Worm (Caenorhabditis elegans) whole organism, L4 larva: ENCODE data around the gene C45B11.6.
A peak's percentile ranks its signal among the peaks of the same experiment; 100 is the strongest.

ENCODE experiments used
- D1046.2 ChIP-seq: fragments of 200-800 bp; sonication (Bioruptor generic); IDR thresholded peaks from 2 replicates; pipeline ENCODE4 v1.3.6; 2022; ENCODE audit warnings: missing genetic modification characterization, missing compliant biosample characterization
- F26F4.8 ChIP-seq: fragments of 200-800 bp; sonication (Bioruptor generic); conservative IDR thresholded peaks from 2 replicates; pipeline ENCODE4 v1.3.6; 2022; ENCODE audit warnings: missing genetic modification characterization, missing compliant biosample characterization
- F37D6.2 ChIP-seq: sonication (generic microtip); optimal IDR thresholded peaks from 2 replicates; lab custom pipeline; 2016; ENCODE audit warnings: mild to moderate bottlenecking, missing genetic modification characterization, missing compliant biosample characterization
- F44E2.7 ChIP-seq: fragments of 200-800 bp; sonication (Bioruptor generic); IDR thresholded peaks from 2 replicates; pipeline ENCODE4 v2.1.2; 2022; ENCODE audit warnings: missing genetic modification characterization, missing compliant biosample characterization
- Y105C5A.15 ChIP-seq: fragments of 200-800 bp; sonication (Bioruptor generic); IDR thresholded peaks from 2 replicates; pipeline ENCODE4 v1.3.6; 2022; ENCODE audit warnings: missing genetic modification characterization, missing compliant biosample characterization
- Y48G9A.11 ChIP-seq: fragments of 200-800 bp; sonication (Bioruptor generic); IDR thresholded peaks from 2 replicates; pipeline ENCODE4 v1.3.6; 2022; ENCODE audit warnings: missing genetic modification reagents, missing genetic modification characterization, missing compliant biosample characterization
- ZK337.2 ChIP-seq: fragments of 200-800 bp; sonication (Bioruptor generic); IDR thresholded peaks from 2 replicates; pipeline ENCODE4 v1.3.6; 2022; ENCODE audit warnings: missing genetic modification reagents, missing genetic modification characterization, missing compliant biosample characterization
- ZK546.5 ChIP-seq, 2 experiments: sonication (generic microtip); optimal IDR thresholded peaks; 2 replicates each; lab custom pipeline; 2017; ENCODE audit warnings: missing biosample characterization in 2 of 2, missing genetic modification characterization in 2 of 2
- ama-1 ChIP-seq: fragments of 150-350 bp; optimal IDR thresholded peaks from 2 replicates; lab custom pipeline; 2014; ENCODE audit warnings: inconsistent platforms, mixed read lengths
- arid-1 ChIP-seq: fragments of 200-800 bp; sonication (Bioruptor generic); conservative IDR thresholded peaks from 2 replicates; pipeline ENCODE4 v1.3.6; 2022; ENCODE audit warnings: missing genetic modification reagents, missing genetic modification characterization, missing compliant biosample characterization
- ceh-20 ChIP-seq: fragments of 200-800 bp; sonication (Bioruptor generic); IDR thresholded peaks from 2 replicates; pipeline ENCODE4 v1.3.6; 2022; ENCODE audit warnings: missing genetic modification reagents, missing genetic modification characterization, missing compliant biosample characterization
- ceh-28 ChIP-seq: fragments of 150-350 bp; optimal IDR thresholded peaks from 2 replicates; lab custom pipeline; 2014; ENCODE audit warnings: missing biosample characterization, missing genetic modification reagents, missing genetic modification characterization
- ceh-44 ChIP-seq: fragments of 200-800 bp; sonication (Bioruptor generic); IDR thresholded peaks from 2 replicates; pipeline ENCODE4 v1.3.6; 2022; ENCODE audit warnings: missing genetic modification reagents, missing genetic modification characterization, missing compliant biosample characterization
- ceh-82 ChIP-seq: sonication (generic microtip); optimal IDR thresholded peaks from 2 replicates; lab custom pipeline; 2017; ENCODE audit warnings: missing biosample characterization, missing genetic modification characterization
- cey-2 ChIP-seq: sonication (generic microtip); optimal IDR thresholded peaks from 3 replicates; lab custom pipeline; 2017; ENCODE audit warnings: missing genetic modification characterization, mild to moderate bottlenecking, missing compliant biosample characterization, antibody characterized with exemption, borderline replicate concordance; ENCODE audit not compliant: insufficient read depth
- ctbp-1 ChIP-seq: fragments of 200-800 bp; sonication (Bioruptor generic); IDR thresholded peaks from 2 replicates; pipeline ENCODE4 v1.3.6; 2022; ENCODE audit warnings: missing genetic modification reagents, missing genetic modification characterization, missing compliant biosample characterization
- daf-12 ChIP-seq: fragments of 150-350 bp; optimal IDR thresholded peaks from 2 replicates; lab custom pipeline; 2014; ENCODE audit warnings: missing biosample characterization, missing genetic modification reagents, missing genetic modification characterization
- daf-16 ChIP-seq, 3 experiments: sonication (generic microtip); optimal IDR thresholded peaks; 2 replicates each; lab custom pipeline; 2016 to 2017; ENCODE audit warnings: missing genetic modification characterization in 3 of 3, missing genetic modification reagents in 3 of 3, mild to moderate bottlenecking in 2 of 3, missing compliant biosample characterization in 2 of 3, missing biosample characterization in 1 of 3, moderate library complexity in 1 of 3
- daf-19 ChIP-seq: fragments of 200-800 bp; sonication (Bioruptor generic); conservative IDR thresholded peaks from 2 replicates; pipeline ENCODE4 v1.3.6; 2022; ENCODE audit warnings: missing genetic modification characterization, missing compliant biosample characterization
- dve-1 ChIP-seq: sonication (generic microtip); optimal IDR thresholded peaks from 2 replicates; lab custom pipeline; 2017; ENCODE audit warnings: antibody characterized with exemption, mild to moderate bottlenecking, missing genetic modification characterization, missing compliant biosample characterization; ENCODE audit not compliant: insufficient read depth
- egl-43 ChIP-seq: fragments of 200-800 bp; sonication (Bioruptor generic); IDR thresholded peaks from 2 replicates; pipeline ENCODE4 v1.3.6; 2022; ENCODE audit warnings: missing genetic modification reagents, missing genetic modification characterization, missing compliant biosample characterization
- fkh-10 ChIP-seq: fragments of 150-350 bp; optimal IDR thresholded peaks from 2 replicates; lab custom pipeline; 2014; ENCODE audit warnings: missing biosample characterization, missing genetic modification reagents, missing genetic modification characterization
- gei-8 ChIP-seq: fragments of 200-800 bp; sonication (Bioruptor generic); optimal IDR thresholded peaks from 2 replicates; lab custom pipeline; 2018; ENCODE audit warnings: mild to moderate bottlenecking, missing genetic modification characterization, missing compliant biosample characterization
- hlh-11 ChIP-seq: fragments of 200-800 bp; sonication (Bioruptor generic); optimal IDR thresholded peaks from 2 replicates; lab custom pipeline; 2018; ENCODE audit warnings: mild to moderate bottlenecking, missing genetic modification characterization, missing compliant biosample characterization
- hlh-30 ChIP-seq: sonication (generic microtip); optimal IDR thresholded peaks from 2 replicates; lab custom pipeline; 2017; ENCODE audit warnings: antibody characterized with exemption, mild to moderate bottlenecking, missing genetic modification characterization, missing compliant biosample characterization; ENCODE audit not compliant: insufficient read depth
- lin-1 ChIP-seq: fragments of 200-800 bp; sonication (Bioruptor generic); IDR thresholded peaks from 2 replicates; pipeline ENCODE4 v1.3.6; 2022; ENCODE audit warnings: missing genetic modification reagents, missing genetic modification characterization, missing compliant biosample characterization
- lin-13 ChIP-seq: fragments of 150-350 bp; optimal IDR thresholded peaks from 2 replicates; lab custom pipeline; 2014; ENCODE audit warnings: missing biosample characterization, missing genetic modification reagents, missing genetic modification characterization
- lin-15B ChIP-seq: fragments of 150-350 bp; sonication (generic microtip); optimal IDR thresholded peaks from 3 replicates; lab custom pipeline; 2014; ENCODE audit warnings: missing biosample characterization, missing genetic modification characterization
- mdt-29 ChIP-seq: fragments of 200-800 bp; sonication (Bioruptor generic); IDR thresholded peaks from 2 replicates; pipeline ENCODE4 v1.3.6; 2022; ENCODE audit warnings: missing genetic modification reagents, missing genetic modification characterization, missing compliant biosample characterization
- mes-2 ChIP-seq: sonication (generic microtip); optimal IDR thresholded peaks from 2 replicates; lab custom pipeline; 2016; ENCODE audit warnings: missing genotype, mild to moderate bottlenecking, missing genetic modification characterization, missing compliant biosample characterization; ENCODE audit not compliant: poor library complexity, severe bottlenecking
- mxl-3 ChIP-seq: fragments of 200-800 bp; sonication (Bioruptor generic); optimal IDR thresholded peaks from 2 replicates; lab custom pipeline; 2018; ENCODE audit warnings: mild to moderate bottlenecking, missing genetic modification characterization, missing compliant biosample characterization
- nhr-10 ChIP-seq: fragments of 150-350 bp; optimal IDR thresholded peaks from 2 replicates; lab custom pipeline; 2014; ENCODE audit warnings: missing biosample characterization, missing genetic modification characterization
- nhr-111 ChIP-seq: fragments of 200-800 bp; sonication (Bioruptor generic); optimal IDR thresholded peaks from 2 replicates; lab custom pipeline; 2018; ENCODE audit warnings: mild to moderate bottlenecking, missing genetic modification characterization, missing compliant biosample characterization
- nhr-25 ChIP-seq: sonication (generic microtip); optimal IDR thresholded peaks from 2 replicates; lab custom pipeline; 2017; ENCODE audit warnings: missing genetic modification characterization, mild to moderate bottlenecking, missing compliant biosample characterization, antibody characterized with exemption, moderate library complexity, borderline replicate concordance; ENCODE audit not compliant: insufficient read depth
- nhr-48 ChIP-seq: sonication (generic microtip); optimal IDR thresholded peaks from 2 replicates; lab custom pipeline; 2016; ENCODE audit warnings: mild to moderate bottlenecking, missing genetic modification characterization, missing compliant biosample characterization
- nhr-76 ChIP-seq: fragments of 150-350 bp; optimal IDR thresholded peaks from 2 replicates; lab custom pipeline; 2014; ENCODE audit warnings: missing biosample characterization, missing genetic modification characterization
- nhr-77 ChIP-seq: fragments of 150-350 bp; optimal IDR thresholded peaks from 2 replicates; lab custom pipeline; 2014; ENCODE audit warnings: missing biosample characterization, missing genetic modification characterization
- php-3 ChIP-seq: fragments of 200-800 bp; sonication (Bioruptor generic); IDR thresholded peaks from 2 replicates; pipeline ENCODE4 v1.3.6; 2022; ENCODE audit warnings: missing genetic modification reagents, missing genetic modification characterization, missing compliant biosample characterization
- pqm-1 ChIP-seq: sonication (generic microtip); optimal IDR thresholded peaks from 2 replicates; lab custom pipeline; 2017; ENCODE audit warnings: missing biosample characterization, missing genetic modification characterization
- rbr-2 ChIP-seq: sonication (generic microtip); optimal IDR thresholded peaks from 2 replicates; lab custom pipeline; 2016; ENCODE audit warnings: missing genotype, missing genetic modification characterization, missing compliant biosample characterization
- saeg-2 ChIP-seq: fragments of 200-800 bp; sonication (Bioruptor generic); IDR thresholded peaks from 2 replicates; pipeline ENCODE4 v1.3.6; 2022; ENCODE audit warnings: missing genetic modification reagents, missing genetic modification characterization, missing compliant biosample characterization
- set-16 ChIP-seq: fragments of 200-800 bp; sonication (Bioruptor generic); IDR thresholded peaks from 2 replicates; pipeline ENCODE4 v1.3.6; 2022; ENCODE audit warnings: missing genetic modification reagents, missing genetic modification characterization, missing compliant biosample characterization
- snpc-1.2 ChIP-seq: fragments of 200-800 bp; sonication (Bioruptor generic); IDR thresholded peaks from 2 replicates; pipeline ENCODE4 v1.3.6; 2022; ENCODE audit warnings: missing genetic modification reagents, missing genetic modification characterization, missing compliant biosample characterization
- spr-3 ChIP-seq: fragments of 200-800 bp; sonication (Bioruptor generic); optimal IDR thresholded peaks from 2 replicates; lab custom pipeline; 2018; ENCODE audit warnings: mild to moderate bottlenecking, missing genetic modification characterization, missing compliant biosample characterization
- tra-1 ChIP-seq: fragments of 200-800 bp; sonication (Bioruptor generic); IDR thresholded peaks from 2 replicates; pipeline ENCODE4 v1.3.6; 2022; ENCODE audit warnings: missing genetic modification reagents, missing genetic modification characterization, missing compliant biosample characterization
- vab-7 ChIP-seq: fragments of 200-800 bp; sonication (Bioruptor generic); IDR thresholded peaks from 2 replicates; pipeline ENCODE4 v1.3.6; 2022; ENCODE audit warnings: missing genetic modification reagents, missing genetic modification characterization, missing compliant biosample characterization
- zfp-2 ChIP-seq: sonication (generic microtip); optimal IDR thresholded peaks from 2 replicates; lab custom pipeline; 2016; ENCODE audit warnings: mild to moderate bottlenecking, missing genetic modification characterization, missing compliant biosample characterization
- zip-11 ChIP-seq: fragments of 200-800 bp; sonication (Bioruptor generic); IDR thresholded peaks from 2 replicates; pipeline ENCODE4 v1.3.6; 2022; ENCODE audit warnings: missing genetic modification characterization, missing compliant biosample characterization
- zip-2 ChIP-seq: fragments of 150-350 bp; optimal IDR thresholded peaks from 2 replicates; lab custom pipeline; 2014; ENCODE audit warnings: missing biosample characterization, missing genetic modification characterization

The C45B11.6 gene

ce11 chrV:11078104-11078724, 34.3 kb downstream of the C45B11.6 start, which contains the start of gene act-2 (continued):
- TF ChIP-seq lin-1 (GFP tag; lab: Robert Waterston, UW) (no peak), spr-3 (GFP tag; lab: Kevin White, UChicago) (no peak), lin-15B (tag; lab: Kevin White, UChicago) (no peak), mes-2 (tag; lab: Kevin White, UChicago) (peak; percentile 76), daf-19 (no peak), ceh-20 (GFP tag; lab: Robert Waterston, UW) (no peak), F44E2.7 (GFP tag; lab: Robert Waterston, UW) (no peak), hlh-30 (tag; lab: Kevin White, UChicago) (peak; percentile 88), F37D6.2 (tag; lab: Kevin White, UChicago) (no peak), tra-1 (0 out of 2 replicates have a peak, but pooled peaks have one; percentile 45), ama-1 (lab: Kevin White, UChicago) (no peak), mxl-3 (peak; percentile 84), hlh-11 (peak; percentile 86), php-3 (no peak), nhr-77 (tag; lab: Kevin White, UChicago) (peak; percentile 32), daf-16 (GFP tag; optimal IDR thresholded peaks at IDR 0.05; lab: Kevin White, UChicago) (no peak), daf-16 (tag; optimal IDR thresholded peaks at IDR 0.05; lab: Kevin White, UChicago) (no peak), ceh-82 (tag; lab: Kevin White, UChicago) (no peak), arid-1 (GFP tag; lab: Robert Waterston, UW) (no peak), fkh-10 (GFP tag; lab: Kevin White, UChicago) (peak; percentile 64), ceh-28 (tag; lab: Kevin White, UChicago) (no peak), lin-13 (GFP tag; lab: Kevin White, UChicago) (peak; percentile 28), vab-7 (GFP tag; lab: Robert Waterston, UW) (peak; percentile 42; the same call in 1 of the 2 replicates), D1046.2 (GFP tag; lab: Robert Waterston, UW) (no peak), cey-2 (tag; lab: Kevin White, UChicago) (no peak), gei-8 (no peak), mdt-29 (GFP tag; lab: Robert Waterston, UW) (0 out of 2 replicates have a peak, but pooled peaks have one; percentile 32), rbr-2 (peak; percentile 72), ZK337.2 (GFP tag; lab: Robert Waterston, UW) (no peak), zip-2 (no peak), ctbp-1 (GFP tag; lab: Robert Waterston, UW) (0 out of 2 replicates have a peak, but pooled peaks have one; percentile 26), nhr-48 (tag; lab: Kevin White, UChicago) (no peak), zip-11 (no peak), nhr-111 (GFP tag; lab: Kevin White, UChicago) (no peak), daf-12 (tag; lab: Kevin White, UChicago) (no peak), egl-43 (GFP tag; lab: Robert Waterston, UW) (0 out of 2 replicates have a peak, but pooled peaks have one; percentile 33), set-16 (no peak; the same call in 1 of the 2 replicates), nhr-10 (no peak), ceh-44 (GFP tag; lab: Robert Waterston, UW) (no peak), Y105C5A.15 (GFP tag; lab: Robert Waterston, UW) (no peak), saeg-2 (GFP tag; lab: Robert Waterston, UW) (no peak), nhr-25 (tag; lab: Kevin White, UChicago) (peak; percentile 89), pqm-1 (peak; percentile 71), nhr-76 (tag; lab: Kevin White, UChicago) (no peak), ZK546.5 (tag; optimal IDR thresholded peaks at IDR 0.05; lab: Kevin White, UChicago) (no peak), snpc-1.2 (GFP tag; lab: Robert Waterston, UW) (no peak), dve-1 (tag; lab: Kevin White, UChicago) (peak; percentile 78), F26F4.8 (GFP tag; lab: Robert Waterston, UW) (no peak), Y48G9A.11 (GFP tag; lab: Robert Waterston, UW) (0 out of 2 replicates have a peak, but pooled peaks have one; percentile 42), zfp-2 (tag; lab: Kevin White, UChicago) (peak; percentile 9)
